Worm (Caenorhabditis elegans) whole organism, young adult: ENCODE results near the gene nep-9.

Experiments used
- Y95B8A.8 ChIP-seq: fragments of 200-800 bp; sonication (Bioruptor generic); IDR thresholded peaks from 2 replicates; pipeline ENCODE4 v1.3.6; 2022; ENCODE audit warnings: missing genetic modification reagents, missing genetic modification characterization, missing compliant biosample characterization
- ceh-91 ChIP-seq: fragments of 200-800 bp; sonication (Bioruptor generic); IDR thresholded peaks from 2 replicates; pipeline ENCODE4 v1.3.6; 2022; ENCODE audit warnings: missing genetic modification reagents, missing genetic modification characterization, missing compliant biosample characterization
- die-1 ChIP-seq: sonication (generic microtip); optimal IDR thresholded peaks from 2 replicates; lab custom pipeline; 2016; ENCODE audit warnings: missing genotype, mild to moderate bottlenecking, missing genetic modification characterization, missing compliant biosample characterization
- madf-10 ChIP-seq: sonication (generic microtip); optimal IDR thresholded peaks from 2 replicates; lab custom pipeline; 2016; ENCODE audit warnings: mild to moderate bottlenecking, missing genetic modification characterization, missing compliant biosample characterization
- nfya-1 ChIP-seq: sonication (generic microtip); optimal IDR thresholded peaks from 2 replicates; lab custom pipeline; 2017; ENCODE audit warnings: antibody characterized with exemption, missing compliant biosample characterization, missing genetic modification characterization, borderline replicate concordance; ENCODE audit not compliant: insufficient read depth
- pha-4 ChIP-seq: fragments of 150-350 bp; sonication (generic microtip); optimal IDR thresholded peaks from 2 replicates; lab custom pipeline; 2014; ENCODE audit warnings: missing biosample characterization, missing genetic modification reagents, missing genetic modification characterization
- rcor-1 ChIP-seq: fragments of 200-800 bp; sonication (Bioruptor generic); IDR thresholded peaks from 2 replicates; pipeline ENCODE4 v1.3.6; 2022; ENCODE audit warnings: missing genetic modification reagents, missing genetic modification characterization, missing compliant biosample characterization
- unc-62 ChIP-seq: fragments of 150-350 bp; optimal IDR thresholded peaks from 2 replicates; lab custom pipeline; 2014; ENCODE audit warnings: missing biosample characterization, missing genetic modification reagents, missing genetic modification characterization
- xnd-1 ChIP-seq: sonication (generic microtip); optimal IDR thresholded peaks from 2 replicates; lab custom pipeline; 2016; ENCODE audit warnings: missing genotype, missing genetic modification reagents, missing genetic modification characterization, missing compliant biosample characterization
- ztf-6 ChIP-seq: fragments of 200-800 bp; sonication (Bioruptor generic); IDR thresholded peaks from 2 replicates; pipeline ENCODE4 v1.3.6; 2022; ENCODE audit warnings: missing genetic modification reagents, missing genetic modification characterization, missing compliant biosample characterization

ce11 chrII:3403535-3403934, 4.4 kb upstream of the nep-9 start, which contains the start of gene nep-8:
- TF ChIP-seq xnd-1 (tag; lab: Kevin White, UChicago) (no peak), ceh-91 (GFP tag; lab: Robert Waterston, UW) (no peak), die-1 (tag; lab: Kevin White, UChicago) (no peak), pha-4 (tag; lab: Kevin White, UChicago) (no peak), madf-10 (tag; lab: Kevin White, UChicago) (no peak), nfya-1 (no peak), Y95B8A.8 (GFP tag; lab: Robert Waterston, UW) (no peak), unc-62 (no peak), ztf-6 (GFP tag; lab: Robert Waterston, UW) (no peak), rcor-1 (no peak)
